Worm (Caenorhabditis elegans): ENCODE results near the gene C31E10.11.

C31E10.11 gene

DNA sequence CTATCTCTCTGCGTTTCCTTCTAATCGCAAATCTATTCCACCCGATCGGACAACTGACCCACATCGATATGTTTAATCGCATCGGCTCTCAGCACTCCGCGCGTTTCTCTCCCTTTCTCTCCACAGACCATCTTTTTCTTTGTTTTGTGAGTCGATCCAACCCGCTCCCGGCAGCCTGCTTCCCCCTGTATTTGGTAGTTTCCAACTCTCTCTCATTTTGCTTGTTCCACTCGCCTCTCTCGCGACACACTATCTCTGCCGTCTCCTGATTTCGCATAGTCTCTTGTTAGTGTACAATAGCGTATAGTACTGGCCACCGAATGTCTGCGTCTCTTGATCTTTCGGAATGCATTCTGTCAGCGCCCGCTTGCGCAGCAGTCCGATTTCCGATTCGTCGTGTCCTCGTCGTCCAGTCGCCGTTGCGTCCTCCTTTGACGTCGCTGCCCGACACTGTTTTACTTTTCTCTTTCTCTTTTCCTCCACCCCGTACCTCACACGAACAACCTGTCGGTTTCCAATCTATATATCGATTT lies 39.9 kb downstream of the C31E10.11 start (continued):
- TF ChIP-seq hmg-20 (GFP tag; IDR thresholded peaks at IDR 0.05) (no peak), T26A5.8 (tag; optimal IDR thresholded peaks at IDR 0.05) (no peak), rcor-1 (GFP tag; IDR thresholded peaks at IDR 0.05) (peak; percentile 42; the same call in 1 of the 2 replicates), tbp1 (GFP tag; optimal IDR thresholded peaks at IDR 0.05) (peak; percentile 2), die-1 (tag; optimal IDR thresholded peaks at IDR 0.05) (no peak), mes-4 (tag; optimal IDR thresholded peaks at IDR 0.05) (no peak), D2030.7 (GFP tag; IDR thresholded peaks at IDR 0.05) (no peak), attf-3 (GFP tag; conservative IDR thresholded peaks at IDR 0.05) (no peak), ztf-3 (GFP tag; optimal IDR thresholded peaks at IDR 0.05) (no peak), gei-17 (GFP tag; optimal IDR thresholded peaks at IDR 0.05) (peak; percentile 5), hmg-1.2 (GFP tag; IDR thresholded peaks at IDR 0.05) (peak; percentile 89), bed-2 (GFP tag; IDR thresholded peaks at IDR 0.05) (no peak), egl-18 (GFP tag; IDR thresholded peaks at IDR 0.05) (no peak), B0336.3 (GFP tag; IDR thresholded peaks at IDR 0.05) (peak; percentile 58; the same call in 1 of the 2 replicates), madf-10 (tag; optimal IDR thresholded peaks at IDR 0.05) (peak; percentile 9), sdz-38 (tag; optimal IDR thresholded peaks at IDR 0.05) (no peak), let-526 (GFP tag; IDR thresholded peaks at IDR 0.05) (no peak), ztf-6 (GFP tag; IDR thresholded peaks at IDR 0.05) (no peak), nhr-80 (tag; optimal IDR thresholded peaks at IDR 0.05) (peak; percentile 56)

DNA sequence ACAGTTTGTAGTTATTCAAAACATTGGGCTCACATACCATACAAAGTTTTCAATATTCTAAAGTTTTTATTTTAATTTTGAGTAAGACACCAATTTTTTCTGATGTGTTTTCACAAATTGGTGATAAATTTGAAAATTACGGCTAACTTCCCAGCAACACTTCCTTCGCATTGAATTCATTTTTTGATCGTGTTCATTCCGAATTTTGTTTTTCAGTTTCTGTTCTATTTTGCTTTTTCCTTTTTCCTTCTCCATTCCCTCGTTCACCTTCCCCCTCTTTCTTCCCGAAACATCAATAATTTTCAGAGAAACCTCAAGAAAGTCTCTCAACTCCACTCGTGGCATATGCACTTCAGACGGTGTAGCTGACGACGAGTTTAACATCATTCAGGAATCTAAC lies 41.8 kb downstream of the C31E10.11 start, which contains the start of gene alg-1:
Gene alg-1, plus strand, starts transcription at position 301 of the 400 bp plus-strand sequence.
- no peak for TF ChIP-seq Y95B8A.8 (GFP tag; IDR thresholded peaks at IDR 0.05)
- no peak for TF ChIP-seq lsl-1 (GFP tag; optimal IDR thresholded peaks at IDR 0.05)
- no peak for TF ChIP-seq nhr-80 (tag; optimal IDR thresholded peaks at IDR 0.05)
- TF ChIP-seq F23B12.7 (tag; optimal IDR thresholded peaks at IDR 0.05; ENCODE audit: insufficient read depth): no peak
- no peak for TF ChIP-seq dox-1 (GFP tag; IDR thresholded peaks at IDR 0.05)
- TF ChIP-seq lin-54 (GFP tag; optimal IDR thresholded peaks at IDR 0.05): no peak
- TF ChIP-seq unc-62 (GFP tag; optimal IDR thresholded peaks at IDR 0.05): no peak
- TF ChIP-seq cebp-1 (GFP tag; IDR thresholded peaks at IDR 0.05): no peak
- no peak for TF ChIP-seq cebp-1 (tag; optimal IDR thresholded peaks at IDR 0.05)
- no peak for TF ChIP-seq tbx-9 (tag; optimal IDR thresholded peaks at IDR 0.05; ENCODE audit: borderline replicate concordance)
- no peak for TF ChIP-seq ceh-58 (GFP tag; IDR thresholded peaks at IDR 0.05)
- no peak for TF ChIP-seq bed-2 (GFP tag; IDR thresholded peaks at IDR 0.05)
- TF ChIP-seq hmg-1.2 (GFP tag; IDR thresholded peaks at IDR 0.05): no peak
- no peak for TF ChIP-seq K12H6.12 (tag; optimal IDR thresholded peaks at IDR 0.05)
- TF ChIP-seq rcor-1 (GFP tag; IDR thresholded peaks at IDR 0.05): no peak
- TF ChIP-seq ama-1 (optimal IDR thresholded peaks at IDR 0.05): no peak
- TF ChIP-seq ama-1 (GFP tag; optimal IDR thresholded peaks at IDR 0.05): no peak
- TF ChIP-seq bed-1 (GFP tag; IDR thresholded peaks at IDR 0.05): no peak
- TF ChIP-seq F37B4.10 (GFP tag; IDR thresholded peaks at IDR 0.05): no peak
- no peak for TF ChIP-seq lin-26 (GFP tag; IDR thresholded peaks at IDR 0.05)
- TF ChIP-seq K11D2.4 (GFP tag; IDR thresholded peaks at IDR 0.05): no peak
- no peak for TF ChIP-seq hlh-12 (tag; optimal IDR thresholded peaks at IDR 0.05)

DNA sequence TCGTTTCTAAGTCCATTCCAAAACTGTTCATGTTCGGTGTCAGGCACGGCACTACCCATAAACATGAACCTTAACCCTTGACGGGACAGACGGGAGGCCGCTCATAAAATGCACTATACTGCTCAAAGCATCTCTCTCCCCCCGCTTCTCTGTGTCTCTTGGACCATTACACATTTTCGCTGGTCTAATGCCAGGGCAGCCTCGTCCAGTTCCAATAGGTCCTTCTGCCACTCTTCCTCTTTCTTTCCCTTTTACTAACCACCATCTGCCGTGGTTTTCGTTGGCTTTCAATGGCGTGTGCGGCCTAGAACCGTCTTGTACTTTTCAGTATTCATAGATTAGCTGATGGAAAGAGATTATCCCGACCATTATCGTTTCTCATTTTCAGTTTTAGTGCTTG lies 42.4 kb downstream of the C31E10.11 start:
- 0 out of 2 replicates have a peak, but pooled peaks have one; percentile 33 for TF ChIP-seq lag-1 (GFP tag; IDR thresholded peaks at IDR 0.05)
- TF ChIP-seq hmg-1.2 (GFP tag; IDR thresholded peaks at IDR 0.05): peak; percentile 9; the same call in 1 of the 2 replicates
- TF ChIP-seq pbrm-1 (GFP tag; IDR thresholded peaks at IDR 0.05): 0 out of 2 replicates have a peak, but pooled peaks have one; percentile 17
- TF ChIP-seq madf-10 (tag; optimal IDR thresholded peaks at IDR 0.05): no peak

Measured in whole organism, young adult.